Worm (Caenorhabditis elegans) whole organism, L3 larva: ENCODE results near the gene act-5.

ENCODE experiments used
- R02D3.7 ChIP-seq: fragments of 150-350 bp; optimal IDR thresholded peaks from 2 replicates; lab custom pipeline; 2014; ENCODE audit warnings: missing biosample characterization, missing genetic modification characterization
- ZK546.5 ChIP-seq: sonication (generic microtip); optimal IDR thresholded peaks from 2 replicates; lab custom pipeline; 2017; ENCODE audit warnings: missing biosample characterization, missing genetic modification characterization
- ama-1 ChIP-seq: fragments of 150-350 bp; optimal IDR thresholded peaks from 2 replicates; lab custom pipeline; 2018
- ceh-28 ChIP-seq: fragments of 150-350 bp; optimal IDR thresholded peaks from 2 replicates; lab custom pipeline; 2014; ENCODE audit warnings: missing biosample characterization, missing genetic modification reagents, missing genetic modification characterization
- ceh-82 ChIP-seq: fragments of 150-350 bp; optimal IDR thresholded peaks from 2 replicates; lab custom pipeline; 2014; ENCODE audit warnings: missing biosample characterization, missing genetic modification characterization
- ceh-9 ChIP-seq: sonication (generic microtip); optimal IDR thresholded peaks from 2 replicates; lab custom pipeline; 2018; ENCODE audit warnings: missing biosample characterization, missing genetic modification characterization
- egl-27 ChIP-seq: sonication (generic microtip); optimal IDR thresholded peaks from 4 replicates; lab custom pipeline; 2017; ENCODE audit warnings: missing biosample characterization, missing genetic modification reagents, missing genetic modification characterization
- egl-5 ChIP-seq: fragments of 150-350 bp; optimal IDR thresholded peaks from 2 replicates; lab custom pipeline; 2017; ENCODE audit warnings: missing biosample characterization, missing genetic modification reagents, missing genetic modification characterization, inconsistent platforms
- elt-1 ChIP-seq: fragments of 150-350 bp; optimal IDR thresholded peaks from 2 replicates; lab custom pipeline; 2014; ENCODE audit warnings: missing biosample characterization, missing genetic modification characterization
- elt-2 ChIP-seq: sonication (generic microtip); optimal IDR thresholded peaks from 2 replicates; lab custom pipeline; 2016; ENCODE audit warnings: missing genetic modification reagents, mild to moderate bottlenecking, missing genetic modification characterization, missing compliant biosample characterization
- fkh-10 ChIP-seq: sonication (generic microtip); optimal IDR thresholded peaks from 2 replicates; lab custom pipeline; 2017; ENCODE audit warnings: missing biosample characterization, missing genetic modification reagents, missing genetic modification characterization
- fkh-2 ChIP-seq: fragments of 150-350 bp; optimal IDR thresholded peaks from 2 replicates; lab custom pipeline; 2014; ENCODE audit warnings: missing biosample characterization, missing genetic modification reagents, missing genetic modification characterization
- fos-1 ChIP-seq: fragments of 150-350 bp; optimal IDR thresholded peaks from 2 replicates; lab custom pipeline; 2014; ENCODE audit warnings: missing biosample characterization, missing genetic modification characterization
- hmg-11 ChIP-seq: sonication (generic microtip); optimal IDR thresholded peaks from 2 replicates; lab custom pipeline; 2016; ENCODE audit warnings: missing genetic modification characterization, missing compliant biosample characterization
- jun-1 ChIP-seq: fragments of 150-350 bp; optimal IDR thresholded peaks from 2 replicates; lab custom pipeline; 2014; ENCODE audit warnings: missing biosample characterization, missing genetic modification reagents, missing genetic modification characterization
- lin-15B ChIP-seq: fragments of 150-350 bp; optimal IDR thresholded peaks from 2 replicates; lab custom pipeline; 2014; ENCODE audit warnings: missing biosample characterization, missing genetic modification characterization
- lsy-12 ChIP-seq: sonication (generic microtip); optimal IDR thresholded peaks from 2 replicates; lab custom pipeline; 2016; ENCODE audit warnings: mild to moderate bottlenecking, missing genetic modification characterization, missing compliant biosample characterization
- mdl-1 ChIP-seq: fragments of 150-350 bp; optimal IDR thresholded peaks from 2 replicates; lab custom pipeline; 2014; ENCODE audit warnings: missing biosample characterization, missing genetic modification characterization
- mml-1 ChIP-seq: fragments of 150-350 bp; sonication (generic microtip); optimal IDR thresholded peaks from 3 replicates; lab custom pipeline; 2014; ENCODE audit warnings: missing biosample characterization, missing genetic modification characterization
- nhr-11 ChIP-seq: fragments of 150-350 bp; optimal IDR thresholded peaks from 2 replicates; lab custom pipeline; 2014; ENCODE audit warnings: missing biosample characterization, missing genetic modification characterization
- nhr-12 ChIP-seq: fragments of 150-350 bp; optimal IDR thresholded peaks from 2 replicates; lab custom pipeline; 2014; ENCODE audit warnings: missing biosample characterization, missing genetic modification characterization
- nhr-237 ChIP-seq: fragments of 150-350 bp; optimal IDR thresholded peaks from 2 replicates; lab custom pipeline; 2014; ENCODE audit warnings: missing biosample characterization, missing genetic modification characterization
- nhr-25 ChIP-seq: sonication (generic microtip); optimal IDR thresholded peaks from 2 replicates; lab custom pipeline; 2017; ENCODE audit warnings: missing biosample characterization, missing genetic modification characterization
- nhr-28 ChIP-seq: fragments of 150-350 bp; optimal IDR thresholded peaks from 2 replicates; lab custom pipeline; 2014; ENCODE audit warnings: missing biosample characterization, missing genetic modification characterization
- nhr-43 ChIP-seq: sonication (generic microtip); optimal IDR thresholded peaks from 2 replicates; lab custom pipeline; 2016; ENCODE audit warnings: mild to moderate bottlenecking, missing genetic modification characterization, missing compliant biosample characterization; ENCODE audit not compliant: poor library complexity, severe bottlenecking
- nhr-67 ChIP-seq: fragments of 150-350 bp; optimal IDR thresholded peaks from 2 replicates; lab custom pipeline; 2014; ENCODE audit warnings: missing biosample characterization, missing genetic modification characterization
- nhr-76 ChIP-seq: fragments of 150-350 bp; sonication (generic microtip); optimal IDR thresholded peaks from 5 replicates; lab custom pipeline; 2014; ENCODE audit warnings: missing biosample characterization, missing genetic modification characterization
- pha-4 ChIP-seq: fragments of 150-350 bp; optimal IDR thresholded peaks from 2 replicates; lab custom pipeline; 2014; ENCODE audit warnings: missing biosample characterization, missing genetic modification reagents, missing genetic modification characterization
- pqm-1 ChIP-seq: fragments of 150-350 bp; optimal IDR thresholded peaks from 2 replicates; lab custom pipeline; 2017; ENCODE audit warnings: missing biosample characterization, missing genetic modification characterization, inconsistent platforms
- skn-1 ChIP-seq: fragments of 150-350 bp; optimal IDR thresholded peaks from 2 replicates; lab custom pipeline; 2014; ENCODE audit warnings: missing biosample characterization, missing genetic modification characterization
- snpc-4 ChIP-seq: fragments of 150-350 bp; optimal IDR thresholded peaks from 2 replicates; lab custom pipeline; 2014; ENCODE audit warnings: missing biosample characterization, missing genetic modification characterization
- tbx-2 ChIP-seq: sonication (generic microtip); optimal IDR thresholded peaks from 2 replicates; lab custom pipeline; 2016; ENCODE audit warnings: mild to moderate bottlenecking, missing genetic modification characterization, missing compliant biosample characterization
- unc-39 ChIP-seq: sonication (generic microtip); optimal IDR thresholded peaks from 4 replicates; lab custom pipeline; 2017; ENCODE audit warnings: missing biosample characterization, missing genetic modification characterization
- unc-62 ChIP-seq: fragments of 150-350 bp; sonication (generic microtip); optimal IDR thresholded peaks from 4 replicates; lab custom pipeline; 2014; ENCODE audit warnings: missing biosample characterization, missing genetic modification reagents, missing genetic modification characterization
- zag-1 ChIP-seq: fragments of 150-350 bp; optimal IDR thresholded peaks from 2 replicates; lab custom pipeline; 2014; ENCODE audit warnings: missing biosample characterization, missing genetic modification characterization
- ztf-11 ChIP-seq: fragments of 150-350 bp; optimal IDR thresholded peaks from 2 replicates; lab custom pipeline; 2014; ENCODE audit warnings: missing biosample characterization, missing genetic modification characterization
- ztf-4 ChIP-seq: fragments of 150-350 bp; optimal IDR thresholded peaks from 2 replicates; lab custom pipeline; 2014; ENCODE audit warnings: missing biosample characterization, missing genetic modification characterization

act-5 gene

ce11 chrIII:13630708-13631107, 24.8 kb upstream of the act-5 start, which contains the start of gene arrd-17:
TSS of gene arrd-17 (minus strand) at chrIII:13630808.
- TF ChIP-seq nhr-67 (tag; lab: Kevin White, UChicago) (no peak), egl-27 (tag; lab: Kevin White, UChicago) (no peak)

ce11 chrIII:13626692-13627091, 20.8 kb upstream of the act-5 start, which contains the start of gene T12D8.5:
TSS of gene T12D8.5 (minus strand) at chrIII:13626786.
- TF ChIP-seq nhr-12 (tag; lab: Kevin White, UChicago) (no peak), nhr-28 (tag; lab: Kevin White, UChicago) (no peak), ceh-82 (tag; lab: Kevin White, UChicago) (no peak), unc-62 (no peak), ZK546.5 (tag; lab: Kevin White, UChicago) (no peak), fkh-2 (tag; lab: Kevin White, UChicago) (no peak), snpc-4 (tag; lab: Kevin White, UChicago) (no peak), fkh-10 (no peak), egl-5 (tag; lab: Kevin White, UChicago) (no peak), lsy-12 (tag; lab: Kevin White, UChicago) (no peak), ceh-9 (tag; lab: Kevin White, UChicago) (no peak), nhr-237 (tag; lab: Kevin White, UChicago) (no peak), skn-1 (peak; percentile 2), egl-27 (tag; lab: Kevin White, UChicago) (no peak), ztf-4 (tag; lab: Kevin White, UChicago) (no peak), zag-1 (no peak), pqm-1 (peak; percentile 79), lin-15B (tag; lab: Kevin White, UChicago) (no peak), nhr-11 (tag; lab: Kevin White, UChicago) (no peak), pha-4 (tag; lab: Kevin White, UChicago) (peak; percentile 58), nhr-25 (no peak), jun-1 (tag; lab: Kevin White, UChicago) (peak; percentile 19), elt-2 (tag; lab: Kevin White, UChicago) (peak; percentile 91), ceh-28 (tag; lab: Kevin White, UChicago) (no peak), tbx-2 (tag; lab: Kevin White, UChicago) (no peak), R02D3.7 (no peak), ztf-11 (no peak), fos-1 (tag; lab: Kevin White, UChicago) (peak; percentile 6), unc-39 (tag; lab: Kevin White, UChicago) (no peak), elt-1 (tag; lab: Kevin White, UChicago) (no peak), nhr-43 (no peak)

ce11 chrIII:13625650-13626430, 20.0 kb upstream of the act-5 start:
- TF ChIP-seq nhr-67 (tag; lab: Kevin White, UChicago), result no peak
- no peak for TF ChIP-seq tbx-2 (tag; lab: Kevin White, UChicago)
- TF ChIP-seq nhr-237 (tag; lab: Kevin White, UChicago), result no peak
- TF ChIP-seq mml-1 (tag; lab: Kevin White, UChicago), result no peak
- TF ChIP-seq nhr-76 (tag; lab: Kevin White, UChicago), result no peak
- peak; percentile 30 for TF ChIP-seq elt-2 (tag; lab: Kevin White, UChicago)
- TF ChIP-seq ama-1 (lab: Kevin White, UChicago), result peak; percentile 58
- peak; percentile 6 for TF ChIP-seq ceh-28 (tag; lab: Kevin White, UChicago)

ce11 chrIII:13624226-13624625, 18.4 kb upstream of the act-5 start, which contains the start of gene taf-9:
TSS of gene taf-9 (plus strand) at chrIII:13624276.
- TF ChIP-seq elt-1 (tag; lab: Kevin White, UChicago) (no peak), ama-1 (lab: Kevin White, UChicago) (peak; percentile 45), ztf-4 (tag; lab: Kevin White, UChicago) (no peak), mml-1 (tag; lab: Kevin White, UChicago) (no peak), mdl-1 (tag; lab: Kevin White, UChicago) (no peak), hmg-11 (no peak), nhr-43 (peak; percentile 13), ZK546.5 (tag; lab: Kevin White, UChicago) (no peak)
